Worm (Caenorhabditis elegans): Measurements from ENCODE around the gene str-125.

The str-125 gene

DNA sequence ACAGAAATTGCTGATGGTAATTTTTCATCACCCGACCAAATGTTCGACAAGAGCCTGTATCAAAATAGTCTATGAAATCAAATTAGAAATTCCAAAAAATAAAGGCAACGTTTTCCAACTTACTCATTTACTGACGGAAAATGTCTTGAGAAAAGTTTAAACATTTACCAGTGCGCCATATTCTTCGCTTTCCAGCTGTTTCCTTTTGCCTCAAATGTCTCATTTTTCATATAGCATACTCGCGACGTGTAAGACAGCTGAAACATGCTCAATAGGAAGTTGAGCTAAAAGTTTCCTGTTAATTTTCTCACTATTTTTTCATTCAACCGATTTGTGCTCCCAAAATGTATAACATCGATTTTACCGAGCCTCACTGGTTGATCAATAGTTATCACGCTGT, 15.8 kb downstream of the str-125 start, which contains the start of gene sri-66:
sri-66 (plus strand) TSS at position 301 of the 400 bp plus-strand sequence.
- TF ChIP-seq F13H6.1 (tag; optimal IDR thresholded peaks at IDR 0.05), result no peak

- no peak for TF ChIP-seq ref-2 (tag; optimal IDR thresholded peaks at IDR 0.05)
- no peak for TF ChIP-seq pag-3 (tag; optimal IDR thresholded peaks at IDR 0.05; ENCODE audit: borderline replicate concordance)
- TF ChIP-seq sdc-2 (tag; optimal IDR thresholded peaks at IDR 0.05), result no peak
- TF ChIP-seq odd-2 (tag; optimal IDR thresholded peaks at IDR 0.05), result no peak
- no peak for TF ChIP-seq gmeb-2 (tag; optimal IDR thresholded peaks at IDR 0.05)
- TF ChIP-seq ceh-22 (tag; optimal IDR thresholded peaks at IDR 0.05), result no peak
- TF ChIP-seq unc-3 (GFP tag; conservative IDR thresholded peaks at IDR 0.05), result no peak
- no peak for TF ChIP-seq unc-3 (tag; optimal IDR thresholded peaks at IDR 0.05)
- no peak for TF ChIP-seq pros-1 (tag; optimal IDR thresholded peaks at IDR 0.05)
- TF ChIP-seq hlh-15 (tag; optimal IDR thresholded peaks at IDR 0.05), result no peak
- TF ChIP-seq rnt-1 (tag; optimal IDR thresholded peaks at IDR 0.05), result no peak
- TF ChIP-seq K02D7.2 (tag; optimal IDR thresholded peaks at IDR 0.05), result no peak
- TF ChIP-seq unc-86 (tag; optimal IDR thresholded peaks at IDR 0.05), result no peak
- no peak for TF ChIP-seq K09A11.1 (tag; optimal IDR thresholded peaks at IDR 0.05; ENCODE audit: insufficient read depth)
- TF ChIP-seq ceh-45 (GFP tag; IDR thresholded peaks at IDR 0.05), result no peak
- TF ChIP-seq ceh-6 (GFP tag; optimal IDR thresholded peaks at IDR 0.05), result no peak
These were observed 31.3 kb downstream of the str-125 start, which contains the start of gene F28B1.2 for ce11 chrV:17044500-17044899. Gene F28B1.2, plus strand, starts transcription at chrV:17044800.

ce11 chrV:17042263-17042662, 33.5 kb downstream of the str-125 start, which contains the start of gene hpo-33:
Gene hpo-33, plus strand, starts transcription at chrV:17042563.
- no peak for TF ChIP-seq hlh-13 (GFP tag; optimal IDR thresholded peaks at IDR 0.05)
- no peak for TF ChIP-seq lim-6 (tag; optimal IDR thresholded peaks at IDR 0.05)
- TF ChIP-seq ceh-31 (tag; optimal IDR thresholded peaks at IDR 0.05), result no peak

DNA sequence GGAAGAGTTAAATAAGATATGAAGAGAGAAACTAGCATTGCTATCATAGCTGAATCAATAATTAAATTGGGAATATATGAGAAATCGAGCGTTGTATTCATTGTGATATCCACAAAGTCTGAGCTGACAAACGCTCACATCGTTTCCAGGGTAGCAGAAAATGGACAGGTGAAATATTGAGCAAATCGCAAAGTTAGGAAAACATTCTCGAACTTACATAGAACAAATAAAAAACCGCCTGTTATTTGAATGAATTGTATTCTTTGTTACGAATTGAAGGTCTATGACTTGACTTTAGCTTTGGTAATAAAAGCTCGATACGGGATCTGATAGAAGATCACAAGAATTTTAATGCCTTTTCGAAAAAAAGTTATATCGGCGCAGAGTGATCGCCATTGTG, 40.0 kb downstream of the str-125 start, which contains the start of gene srz-94:
srz-94 (minus strand) TSS at position 101 of the 400 bp plus-strand sequence.
- TF ChIP-seq ceh-18 (tag; optimal IDR thresholded peaks at IDR 0.05), result no peak
- TF ChIP-seq syd-9 (tag; optimal IDR thresholded peaks at IDR 0.05), result no peak
- TF ChIP-seq ztf-16 (tag; optimal IDR thresholded peaks at IDR 0.05), result no peak
- TF ChIP-seq pag-3 (tag; optimal IDR thresholded peaks at IDR 0.05; ENCODE audit: borderline replicate concordance), result no peak
- TF ChIP-seq ets-4 (tag; optimal IDR thresholded peaks at IDR 0.05), result no peak
- no peak for TF ChIP-seq ceh-6 (GFP tag; optimal IDR thresholded peaks at IDR 0.05)
- TF ChIP-seq elt-2 (tag; optimal IDR thresholded peaks at IDR 0.05), result no peak
- no peak for TF ChIP-seq ceh-24 (tag; optimal IDR thresholded peaks at IDR 0.05)
- TF ChIP-seq hlh-6 (tag; optimal IDR thresholded peaks at IDR 0.05), result no peak
- TF ChIP-seq fkh-10 (GFP tag; optimal IDR thresholded peaks at IDR 0.05), result no peak
- TF ChIP-seq pax-1 (tag; optimal IDR thresholded peaks at IDR 0.05), result no peak
- TF ChIP-seq Y22D7AL.16 (tag; optimal IDR thresholded peaks at IDR 0.05), result no peak
- TF ChIP-seq hlh-13 (GFP tag; optimal IDR thresholded peaks at IDR 0.05), result no peak

- no peak for TF ChIP-seq elt-2 (tag; optimal IDR thresholded peaks at IDR 0.05)
- TF ChIP-seq hlh-6 (tag; optimal IDR thresholded peaks at IDR 0.05), result no peak
- TF ChIP-seq odd-2 (tag; optimal IDR thresholded peaks at IDR 0.05), result no peak
- no peak for TF ChIP-seq ceh-14 (tag; optimal IDR thresholded peaks at IDR 0.05)
- no peak for TF ChIP-seq pax-1 (tag; optimal IDR thresholded peaks at IDR 0.05)
- TF ChIP-seq sdc-2 (tag; optimal IDR thresholded peaks at IDR 0.05), result no peak
- TF ChIP-seq ceh-45 (GFP tag; IDR thresholded peaks at IDR 0.05), result no peak
- TF ChIP-seq ets-4 (tag; optimal IDR thresholded peaks at IDR 0.05), result no peak
- TF ChIP-seq pha-4 (tag; optimal IDR thresholded peaks at IDR 0.05), result no peak
- TF ChIP-seq eyg-1 (tag; optimal IDR thresholded peaks at IDR 0.05), result no peak
These were observed 45.4 kb downstream of the str-125 start for ce11 chrV:17030430-17030829.

- TF ChIP-seq K02D7.2 (tag; optimal IDR thresholded peaks at IDR 0.05) (no peak), elt-4 (tag; optimal IDR thresholded peaks at IDR 0.05) (no peak), hlh-13 (GFP tag; optimal IDR thresholded peaks at IDR 0.05) (no peak), C08G9.2 (tag; optimal IDR thresholded peaks at IDR 0.05) (no peak), ets-4 (tag; optimal IDR thresholded peaks at IDR 0.05) (no peak), unc-42 (tag; optimal IDR thresholded peaks at IDR 0.05) (no peak), fkh-6 (tag; optimal IDR thresholded peaks at IDR 0.05) (no peak), tbx-7 (tag; optimal IDR thresholded peaks at IDR 0.05) (no peak), sdc-2 (tag; optimal IDR thresholded peaks at IDR 0.05) (no peak), ahr-1 (tag; optimal IDR thresholded peaks at IDR 0.05) (no peak), ceh-18 (tag; optimal IDR thresholded peaks at IDR 0.05) (no peak), sox-4 (tag; optimal IDR thresholded peaks at IDR 0.05) (no peak), ceh-22 (tag; optimal IDR thresholded peaks at IDR 0.05) (no peak), syd-9 (tag; optimal IDR thresholded peaks at IDR 0.05) (no peak), unc-3 (GFP tag; conservative IDR thresholded peaks at IDR 0.05) (no peak), unc-3 (tag; optimal IDR thresholded peaks at IDR 0.05) (no peak), T23F11.4 (GFP tag; optimal IDR thresholded peaks at IDR 0.05) (no peak)
These were observed 49.5 kb downstream of the str-125 start, which contains the start of gene F49H6.15 for ce11 chrV:17026289-17026688. Gene F49H6.15, minus strand, starts transcription at chrV:17026389.

All from whole organism, late embryonic.